ENCODE assay signal across 5 fruit fly cellular contexts in the genomic region with DNA sequence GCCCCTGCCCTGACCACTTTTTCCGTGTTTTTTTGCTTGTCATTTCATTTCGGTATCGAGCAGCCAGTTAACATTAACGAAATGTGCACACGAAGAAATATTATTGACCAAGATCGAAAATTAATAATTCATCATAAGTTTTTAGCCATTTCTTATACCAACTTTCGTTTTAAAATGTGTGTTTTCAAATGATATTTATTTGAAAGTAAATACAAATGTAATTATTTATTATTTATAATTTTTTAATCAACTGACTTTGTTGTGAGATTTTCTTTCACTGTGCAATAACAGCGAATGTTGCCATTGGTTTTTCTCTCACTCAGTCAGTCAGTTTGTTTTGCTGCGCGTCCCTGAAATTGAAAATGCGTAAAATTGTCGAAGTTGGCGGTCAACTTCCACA.
A peak's percentile ranks its signal among the peaks of the same experiment; 100 is the strongest.
TF ChIP-seq lines count a peak whose summit lies in the region.

No protein-coding gene starts in this region.

- TF ChIP-seq CTCF in whole organism, embryonic (GFP tag; optimal IDR thresholded peaks at IDR 0.05; lab: Kevin White, UChicago): no peak

TF ChIP-seq in whole organism, adult, 20 proteins besides CTCF, POLR2A, EP300 and RAD21:
- TF ChIP-seq CG33017 (tag; optimal IDR thresholded peaks at IDR 0.05; lab: Kevin White, UChicago) (no peak), pad (GFP tag; optimal IDR thresholded peaks at IDR 0.05; lab: Kevin White, UChicago) (no peak), bab1 (GFP tag; optimal IDR thresholded peaks at IDR 0.05; lab: Kevin White, UChicago) (peak; percentile 1)

TF ChIP-seq in whole organism, embryonic, 481 proteins besides CTCF, POLR2A, EP300 and RAD21 (continues in another document):
- TF ChIP-seq CG18599 (GFP tag; optimal IDR thresholded peaks at IDR 0.05; lab: Kevin White, UChicago) (peak; percentile 63), tap (tag; optimal IDR thresholded peaks at IDR 0.05; lab: Kevin White, UChicago) (peak; percentile 63), row (GFP tag; IDR thresholded peaks at IDR 0.05; lab: Robert Waterston, UW) (peak; percentile 74), fd3F (GFP tag; optimal IDR thresholded peaks at IDR 0.05; lab: Kevin White, UChicago) (peak; percentile 58), cwo (GFP tag; optimal IDR thresholded peaks at IDR 0.05; lab: Kevin White, UChicago) (peak; percentile 60), CG7928 (GFP tag; optimal IDR thresholded peaks at IDR 0.05; lab: Kevin White, UChicago) (no peak), Hand (GFP tag; optimal IDR thresholded peaks at IDR 0.05; lab: Kevin White, UChicago) (no peak), Hr78 (GFP tag; optimal IDR thresholded peaks at IDR 0.05; lab: Kevin White, UChicago) (peak in 1 of 2 experiments; percentile 36), CG13775 (GFP tag; optimal IDR thresholded peaks at IDR 0.05; lab: Kevin White, UChicago) (peak; percentile 38), HHEX (GFP tag; optimal IDR thresholded peaks at IDR 0.05; lab: Kevin White, UChicago) (peak; percentile 20), bsh (GFP tag; optimal IDR thresholded peaks at IDR 0.05; lab: Kevin White, UChicago) (peak in 1 of 2 experiments; percentile 44), zf30C (GFP tag; optimal IDR thresholded peaks at IDR 0.05; lab: Kevin White, UChicago) (peak; percentile 29), br (optimal IDR thresholded peaks at IDR 0.05; lab: Kevin White, UChicago) (no peak), CG12155 (GFP tag; optimal IDR thresholded peaks at IDR 0.05; lab: Kevin White, UChicago) (peak; percentile 19), CG14050 (GFP tag; IDR thresholded peaks at IDR 0.05; lab: Robert Waterston, UW) (peak; percentile 31; the same call in 1 of the 3 replicates), pnt (GFP tag; optimal IDR thresholded peaks at IDR 0.05; lab: Kevin White, UChicago) (no peak), Xrp1 (GFP tag; IDR thresholded peaks at IDR 0.05; lab: Robert Waterston, UW) (peak; percentile 58), kay (GFP tag; optimal IDR thresholded peaks at IDR 0.05; lab: Kevin White, UChicago) (no peak), Ptx1 (GFP tag; IDR thresholded peaks at IDR 0.05; lab: Robert Waterston, UW) (peak; percentile 83), CG13624 (GFP tag; optimal IDR thresholded peaks at IDR 0.05; lab: Kevin White, UChicago) (no peak), Tbp (GFP tag; optimal IDR thresholded peaks at IDR 0.05; lab: Kevin White, UChicago) (no peak)

TF ChIP-seq in whole organism, prepupa, 60 proteins besides CTCF, POLR2A, EP300 and RAD21 (continues in another document):
- TF ChIP-seq CG31627 (GFP tag; optimal IDR thresholded peaks at IDR 0.05; lab: Kevin White, UChicago) (peak; percentile 13), eg (GFP tag; IDR thresholded peaks at IDR 0.05; lab: Robert Waterston, UW) (peak; percentile 22; the same call in 1 of the 3 replicates), pdm3 (GFP tag; optimal IDR thresholded peaks at IDR 0.05; lab: Kevin White, UChicago) (peak; percentile 21), esn (GFP tag; optimal IDR thresholded peaks at IDR 0.05; lab: Kevin White, UChicago) (peak; percentile 38), Eip78C (GFP tag; lab: Kevin White, UChicago) (peak; percentile 84), topi (GFP tag; optimal IDR thresholded peaks at IDR 0.05; lab: Kevin White, UChicago) (peak; percentile 6), vri (GFP tag; optimal IDR thresholded peaks at IDR 0.05; lab: Kevin White, UChicago) (no peak), ss (GFP tag; optimal IDR thresholded peaks at IDR 0.05; lab: Kevin White, UChicago) (peak in 1 of 2 experiments; percentile 6), dsx (GFP tag; optimal IDR thresholded peaks at IDR 0.05; lab: Kevin White, UChicago; ENCODE audit: poor library complexity, severe bottlenecking) (peak; percentile 20), CG6854 (GFP tag; optimal IDR thresholded peaks at IDR 0.05; lab: Kevin White, UChicago) (no peak), CG3919 (GFP tag; optimal IDR thresholded peaks at IDR 0.05; lab: Kevin White, UChicago) (peak; percentile 43), CG6792 (GFP tag; optimal IDR thresholded peaks at IDR 0.05; lab: Kevin White, UChicago) (peak; percentile 33), CG3032 (tag; optimal IDR thresholded peaks at IDR 0.05; lab: Kevin White, UChicago) (peak; percentile 36), Smox (GFP tag; optimal IDR thresholded peaks at IDR 0.05; lab: Kevin White, UChicago) (peak; percentile 13), Ets96B (tag; optimal IDR thresholded peaks at IDR 0.05; lab: Kevin White, UChicago) (peak; percentile 6), cyc (GFP tag; optimal IDR thresholded peaks at IDR 0.05; lab: Kevin White, UChicago) (peak; percentile 26), acj6 (GFP tag; optimal IDR thresholded peaks at IDR 0.05; lab: Kevin White, UChicago) (peak; percentile 45), CG8632 (GFP tag; optimal IDR thresholded peaks at IDR 0.05; lab: Kevin White, UChicago) (peak; percentile 53), achi (GFP tag; optimal IDR thresholded peaks at IDR 0.05; lab: Kevin White, UChicago) (peak; percentile 45), Met (GFP tag; optimal IDR thresholded peaks at IDR 0.05; lab: Kevin White, UChicago) (peak; percentile 20), CG8319 (GFP tag; optimal IDR thresholded peaks at IDR 0.05; lab: Kevin White, UChicago) (no peak)

TF ChIP-seq in whole organism, pupa, 21 proteins besides CTCF, POLR2A, EP300 and RAD21:
- TF ChIP-seq gl (tag; optimal IDR thresholded peaks at IDR 0.05; lab: Kevin White, UChicago): no peak
- no peak for TF ChIP-seq CG32121 (GFP tag; IDR thresholded peaks at IDR 0.05; lab: Robert Waterston, UW)
- peak; percentile 37 for TF ChIP-seq Snoo (tag; optimal IDR thresholded peaks at IDR 0.05; lab: Kevin White, UChicago)
- TF ChIP-seq CG13204 (GFP tag; optimal IDR thresholded peaks at IDR 0.05; lab: Kevin White, UChicago): no peak
- peak; percentile 10 for TF ChIP-seq CG9948 (tag; optimal IDR thresholded peaks at IDR 0.05; lab: Kevin White, UChicago)
- TF ChIP-seq CG12605 (GFP tag; IDR thresholded peaks at IDR 0.05; lab: Robert Waterston, UW): no peak
- TF ChIP-seq CG17806 (tag; optimal IDR thresholded peaks at IDR 0.05; lab: Kevin White, UChicago): peak; percentile 25
- no peak for TF ChIP-seq Pif1B (GFP tag; optimal IDR thresholded peaks at IDR 0.05; lab: Kevin White, UChicago)
- no peak for TF ChIP-seq CG34367 (tag; optimal IDR thresholded peaks at IDR 0.05; lab: Kevin White, UChicago)
- TF ChIP-seq Pif1A (GFP tag; optimal IDR thresholded peaks at IDR 0.05; lab: Kevin White, UChicago): no peak
- no peak for TF ChIP-seq rn (GFP tag; IDR thresholded peaks at IDR 0.05; lab: Robert Waterston, UW)
- TF ChIP-seq D1 (tag; optimal IDR thresholded peaks at IDR 0.05; lab: Kevin White, UChicago): no peak
- TF ChIP-seq CG15710 (tag; optimal IDR thresholded peaks at IDR 0.05; lab: Kevin White, UChicago): peak; percentile 23
- TF ChIP-seq CG4496 (GFP tag; IDR thresholded peaks at IDR 0.05; lab: Robert Waterston, UW): no peak
- no peak for TF ChIP-seq CG14655 (GFP tag; optimal IDR thresholded peaks at IDR 0.05; lab: Kevin White, UChicago)
- TF ChIP-seq fd96Ca (GFP tag; IDR thresholded peaks at IDR 0.05; lab: Robert Waterston, UW): no peak
- TF ChIP-seq Ets98B (GFP tag; IDR thresholded peaks at IDR 0.05; lab: Robert Waterston, UW): 0 out of 2 replicates have a peak, but pooled peaks have one; percentile 6
- no peak for TF ChIP-seq CG8301 (tag; optimal IDR thresholded peaks at IDR 0.05; lab: Kevin White, UChicago)
- peak; percentile 41 for TF ChIP-seq CG8159 (tag; optimal IDR thresholded peaks at IDR 0.05; lab: Kevin White, UChicago)
- TF ChIP-seq CG10348 (GFP tag; IDR thresholded peaks at IDR 0.05; lab: Robert Waterston, UW): no peak
- no peak for TF ChIP-seq EcR (GFP tag; optimal IDR thresholded peaks at IDR 0.05; lab: Kevin White, UChicago)

TF ChIP-seq in whole organism, wandering third instar larva, 38 proteins besides CTCF, POLR2A, EP300 and RAD21:
- TF ChIP-seq foxo (GFP tag; optimal IDR thresholded peaks at IDR 0.05; lab: Kevin White, UChicago) (peak in 1 of 2 experiments; percentile 56), HLH106 (tag; optimal IDR thresholded peaks at IDR 0.05; lab: Kevin White, UChicago) (peak; percentile 50), h (GFP tag; optimal IDR thresholded peaks at IDR 0.05; lab: Kevin White, UChicago) (peak; percentile 39), Dfd (GFP tag; optimal IDR thresholded peaks at IDR 0.05; lab: Kevin White, UChicago) (no peak), Sp1 (GFP tag; optimal IDR thresholded peaks at IDR 0.05; lab: Kevin White, UChicago) (peak; percentile 30), fru (GFP tag; optimal IDR thresholded peaks at IDR 0.05; lab: Kevin White, UChicago) (peak; percentile 33), rgr (GFP tag; optimal IDR thresholded peaks at IDR 0.05; lab: Kevin White, UChicago) (peak; percentile 42), psq (GFP tag; optimal IDR thresholded peaks at IDR 0.05; lab: Kevin White, UChicago) (peak; percentile 14), tai (GFP tag; optimal IDR thresholded peaks at IDR 0.05; lab: Kevin White, UChicago) (no peak), OdsH (GFP tag; optimal IDR thresholded peaks at IDR 0.05; lab: Kevin White, UChicago) (peak; percentile 38)
